Worm (Caenorhabditis elegans): ENCODE data around the gene F10E9.2.

DNA sequence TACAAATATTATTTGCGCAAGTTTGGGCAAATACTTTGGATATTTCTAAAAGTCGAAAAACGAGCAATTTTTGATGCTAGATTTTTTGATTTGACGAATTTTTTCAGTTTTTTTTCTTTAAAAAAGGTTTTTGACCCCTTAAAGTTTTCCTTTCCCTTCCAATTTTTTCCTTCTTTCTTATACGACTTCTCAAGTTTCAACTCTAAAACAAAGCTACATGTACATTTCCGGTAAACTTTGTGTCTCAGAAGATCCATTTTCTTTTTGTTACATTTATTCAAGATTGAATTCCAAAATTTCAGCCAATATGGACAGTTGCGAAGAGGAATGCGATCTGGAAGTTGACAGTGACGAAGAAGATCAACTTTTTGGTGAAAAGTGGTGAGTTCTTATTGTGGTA is 33.7 kb upstream of the F10E9.2 start, which contains the start of gene mig-10:
- TF ChIP-seq unc-62 (GFP tag; optimal IDR thresholded peaks at IDR 0.05) (no peak), nhr-12 (tag; optimal IDR thresholded peaks at IDR 0.05) (no peak)

Measured in whole organism, L3 larva.